Worm (Caenorhabditis elegans): ENCODE data around the gene gst-31.

DNA sequence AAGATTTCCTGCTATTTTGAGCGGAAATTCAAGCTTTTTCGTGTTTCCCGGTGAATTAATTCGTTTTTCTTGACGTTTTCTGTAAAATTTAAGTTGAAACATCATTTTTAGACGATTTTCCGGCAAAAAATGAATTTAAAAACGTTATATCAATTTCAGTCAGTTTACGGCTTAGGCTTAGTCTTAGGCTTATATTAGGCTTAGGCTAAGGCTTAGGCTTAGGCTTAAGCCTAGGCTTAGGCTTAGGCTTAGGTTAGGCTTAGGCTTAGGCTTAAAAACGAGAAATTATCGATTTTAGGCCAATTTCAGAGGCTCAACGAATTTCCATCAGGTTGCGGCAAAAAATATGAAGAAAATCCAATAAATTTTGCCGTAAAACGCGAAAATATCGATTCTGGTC lies 34.1 kb upstream of the gst-31 start:
- TF ChIP-seq hnd-1 (tag; optimal IDR thresholded peaks at IDR 0.05) (no peak), flt-1 (GFP tag; IDR thresholded peaks at IDR 0.05) (no peak), ama-1 (optimal IDR thresholded peaks at IDR 0.05) (no peak), F13C5.2 (tag; optimal IDR thresholded peaks at IDR 0.05) (no peak), B0310.2 (tag; optimal IDR thresholded peaks at IDR 0.05) (no peak), scrt-1 (GFP tag; IDR thresholded peaks at IDR 0.05) (no peak), ceh-13 (GFP tag; optimal IDR thresholded peaks at IDR 0.05) (no peak), tbx-37 (GFP tag; conservative IDR thresholded peaks at IDR 0.05) (no peak), tbx-11 (GFP tag; IDR thresholded peaks at IDR 0.05) (no peak), tra-4 (tag; optimal IDR thresholded peaks at IDR 0.05) (no peak), hmbx-1 (tag; optimal IDR thresholded peaks at IDR 0.05) (no peak), pes-1 (GFP tag; IDR thresholded peaks at IDR 0.05) (no peak), aly-1 (tag; optimal IDR thresholded peaks at IDR 0.05) (no peak)
